Worm (Caenorhabditis elegans) whole organism, L2 larva: ENCODE measurements around the gene slc-5A12.

Experiments used
- C34F6.9 ChIP-seq: fragments of 150-350 bp; optimal IDR thresholded peaks from 2 replicates; lab custom pipeline; 2014; ENCODE audit warnings: missing biosample characterization, missing genetic modification characterization
- F13H6.1 ChIP-seq: sonication (generic microtip); optimal IDR thresholded peaks from 2 replicates; lab custom pipeline; 2016; ENCODE audit warnings: missing genetic modification characterization, missing compliant biosample characterization
- R02D3.7 ChIP-seq: fragments of 150-350 bp; optimal IDR thresholded peaks from 2 replicates; lab custom pipeline; 2014; ENCODE audit warnings: missing biosample characterization, missing genetic modification characterization
- Y55F3AM.14 ChIP-seq: fragments of 200-800 bp; sonication (Bioruptor generic); optimal IDR thresholded peaks from 2 replicates; lab custom pipeline; 2018; ENCODE audit warnings: mild to moderate bottlenecking, missing genetic modification characterization, missing compliant biosample characterization
- alr-1 ChIP-seq: fragments of 150-350 bp; optimal IDR thresholded peaks from 2 replicates; lab custom pipeline; 2014; ENCODE audit warnings: missing biosample characterization, missing genetic modification characterization
- aly-2 ChIP-seq: fragments of 150-350 bp; optimal IDR thresholded peaks from 2 replicates; lab custom pipeline; 2014; ENCODE audit warnings: missing biosample characterization, missing genetic modification characterization
- ama-1 ChIP-seq: fragments of 150-350 bp; optimal IDR thresholded peaks from 2 replicates; lab custom pipeline; 2018; ENCODE audit warnings: inconsistent platforms
- blmp-1 ChIP-seq: sonication (generic microtip); optimal IDR thresholded peaks from 2 replicates; lab custom pipeline; 2017; ENCODE audit warnings: missing genetic modification characterization, mild to moderate bottlenecking, missing compliant biosample characterization, antibody characterized with exemption, moderate library complexity; ENCODE audit not compliant: insufficient read depth
- ceh-16 ChIP-seq: fragments of 150-350 bp; optimal IDR thresholded peaks from 2 replicates; lab custom pipeline; 2014; ENCODE audit warnings: missing biosample characterization, missing genetic modification characterization
- ceh-82 ChIP-seq: fragments of 150-350 bp; optimal IDR thresholded peaks from 2 replicates; lab custom pipeline; 2014; ENCODE audit warnings: missing biosample characterization, missing genetic modification characterization
- crh-2 ChIP-seq: sonication (generic microtip); optimal IDR thresholded peaks from 2 replicates; lab custom pipeline; 2017; ENCODE audit warnings: missing biosample characterization, missing genetic modification characterization
- dmd-4 ChIP-seq: sonication (generic microtip); optimal IDR thresholded peaks from 2 replicates; lab custom pipeline; 2017; ENCODE audit warnings: missing biosample characterization, missing genetic modification characterization
- egl-27 ChIP-seq: sonication (generic microtip); optimal IDR thresholded peaks from 3 replicates; lab custom pipeline; 2017; ENCODE audit warnings: missing biosample characterization, missing genetic modification reagents, missing genetic modification characterization
- elt-1 ChIP-seq: fragments of 150-350 bp; optimal IDR thresholded peaks from 2 replicates; lab custom pipeline; 2014; ENCODE audit warnings: missing biosample characterization, missing genetic modification characterization
- elt-3 ChIP-seq: sonication (generic microtip); optimal IDR thresholded peaks from 2 replicates; lab custom pipeline; 2017; ENCODE audit warnings: missing biosample characterization, missing genetic modification characterization
- fos-1 ChIP-seq: fragments of 150-350 bp; optimal IDR thresholded peaks from 2 replicates; lab custom pipeline; 2014; ENCODE audit warnings: missing biosample characterization, missing genetic modification characterization
- gmeb-1 ChIP-seq: fragments of 150-350 bp; optimal IDR thresholded peaks from 2 replicates; lab custom pipeline; 2014; ENCODE audit warnings: missing biosample characterization, missing genetic modification characterization
- lin-11 ChIP-seq: fragments of 150-350 bp; sonication (generic microtip); optimal IDR thresholded peaks from 2 replicates; lab custom pipeline; 2014; ENCODE audit warnings: missing biosample characterization, missing genetic modification characterization, inconsistent platforms, mixed read lengths
- lin-13 ChIP-seq: fragments of 150-350 bp; optimal IDR thresholded peaks from 2 replicates; lab custom pipeline; 2014; ENCODE audit warnings: missing biosample characterization, missing genetic modification reagents, missing genetic modification characterization
- lin-39 ChIP-seq: fragments of 150-350 bp; optimal IDR thresholded peaks from 2 replicates; lab custom pipeline; 2014; ENCODE audit warnings: missing biosample characterization, missing genetic modification reagents, missing genetic modification characterization
- lsy-2 ChIP-seq, 2 experiments: fragments of 150-350 bp in 1 of 2; sonication (generic microtip) in 1 of 2; optimal IDR thresholded peaks; 2 replicates each; lab custom pipeline; 2014 to 2017; ENCODE audit warnings: missing biosample characterization in 2 of 2, missing genetic modification characterization in 2 of 2
- mab-5 ChIP-seq: fragments of 150-350 bp; optimal IDR thresholded peaks from 2 replicates; lab custom pipeline; 2014; ENCODE audit warnings: missing biosample characterization, missing genetic modification characterization
- mbf-1 ChIP-seq: sonication (generic microtip); optimal IDR thresholded peaks from 2 replicates; lab custom pipeline; 2017; ENCODE audit warnings: missing biosample characterization, missing genetic modification characterization
- mdl-1 ChIP-seq, 2 experiments: fragments of 150-350 bp in 1 of 2; sonication (generic microtip) in 1 of 2; optimal IDR thresholded peaks; 2 replicates each; lab custom pipeline; 2017; ENCODE audit warnings: missing biosample characterization in 2 of 2, missing genetic modification characterization in 2 of 2
- nhr-10 ChIP-seq: sonication (generic microtip); optimal IDR thresholded peaks from 2 replicates; lab custom pipeline; 2017; ENCODE audit warnings: missing biosample characterization, missing genetic modification characterization
- nhr-11 ChIP-seq: fragments of 150-350 bp; optimal IDR thresholded peaks from 2 replicates; lab custom pipeline; 2014; ENCODE audit warnings: missing biosample characterization, missing genetic modification characterization
- nhr-12 ChIP-seq: fragments of 150-350 bp; optimal IDR thresholded peaks from 2 replicates; lab custom pipeline; 2014; ENCODE audit warnings: missing biosample characterization, missing genetic modification characterization
- nhr-129 ChIP-seq: fragments of 150-350 bp; optimal IDR thresholded peaks from 2 replicates; lab custom pipeline; 2014; ENCODE audit warnings: missing biosample characterization, missing genetic modification characterization
- nhr-21 ChIP-seq: fragments of 150-350 bp; optimal IDR thresholded peaks from 2 replicates; lab custom pipeline; 2014; ENCODE audit warnings: missing biosample characterization, missing genetic modification characterization
- nhr-23 ChIP-seq: fragments of 150-350 bp; optimal IDR thresholded peaks from 2 replicates; lab custom pipeline; 2014; ENCODE audit warnings: missing biosample characterization, missing genetic modification reagents, missing genetic modification characterization
- nhr-237 ChIP-seq: fragments of 150-350 bp; optimal IDR thresholded peaks from 2 replicates; lab custom pipeline; 2014; ENCODE audit warnings: missing biosample characterization, missing genetic modification characterization
- nhr-25 ChIP-seq: fragments of 150-350 bp; sonication (generic microtip); optimal IDR thresholded peaks from 3 replicates; lab custom pipeline; 2014; ENCODE audit warnings: missing biosample characterization, missing genetic modification characterization
- nhr-6 ChIP-seq: fragments of 150-350 bp; optimal IDR thresholded peaks from 2 replicates; lab custom pipeline; 2014; ENCODE audit warnings: missing biosample characterization, missing genetic modification characterization
- nhr-77 ChIP-seq: fragments of 150-350 bp; optimal IDR thresholded peaks from 2 replicates; lab custom pipeline; 2014; ENCODE audit warnings: missing biosample characterization, missing genetic modification characterization
- peb-1 ChIP-seq: fragments of 150-350 bp; optimal IDR thresholded peaks from 2 replicates; lab custom pipeline; 2014; ENCODE audit warnings: missing biosample characterization, missing genetic modification characterization
- sem-4 ChIP-seq: fragments of 150-350 bp; optimal IDR thresholded peaks from 2 replicates; lab custom pipeline; 2014; ENCODE audit warnings: missing biosample characterization, missing genetic modification reagents, missing genetic modification characterization
- skn-1 ChIP-seq: sonication (generic microtip); optimal IDR thresholded peaks from 2 replicates; lab custom pipeline; 2017; ENCODE audit warnings: missing biosample characterization, missing genetic modification characterization
- sma-3 ChIP-seq: sonication (generic microtip); optimal IDR thresholded peaks from 2 replicates; lab custom pipeline; 2016; ENCODE audit warnings: missing genetic modification reagents, missing genetic modification characterization, missing compliant biosample characterization
- sma-9 ChIP-seq, 2 experiments: fragments of 150-350 bp in 1 of 2; sonication (generic microtip) in 1 of 2; optimal IDR thresholded peaks; 2 replicates each; lab custom pipeline; 2014 to 2016; ENCODE audit warnings: missing genetic modification characterization in 2 of 2, mild to moderate bottlenecking in 1 of 2, missing biosample characterization in 1 of 2, missing compliant biosample characterization in 1 of 2, missing genetic modification reagents in 1 of 2, moderate library complexity in 1 of 2
- snpc-4 ChIP-seq: fragments of 150-350 bp; optimal IDR thresholded peaks from 2 replicates; lab custom pipeline; 2014; ENCODE audit warnings: missing biosample characterization, missing genetic modification characterization
- unc-39 ChIP-seq: fragments of 150-350 bp; optimal IDR thresholded peaks from 2 replicates; lab custom pipeline; 2014; ENCODE audit warnings: missing biosample characterization, missing genetic modification characterization
- unc-55 ChIP-seq: fragments of 150-350 bp; sonication (generic microtip); optimal IDR thresholded peaks from 3 replicates; lab custom pipeline; 2014; ENCODE audit warnings: missing biosample characterization, missing genetic modification reagents, missing genetic modification characterization
- unc-62 ChIP-seq: fragments of 150-350 bp; optimal IDR thresholded peaks from 2 replicates; lab custom pipeline; 2014; ENCODE audit warnings: missing biosample characterization, missing genetic modification reagents, missing genetic modification characterization
- ztf-1 ChIP-seq: fragments of 200-800 bp; sonication (Bioruptor generic); conservative IDR thresholded peaks from 2 replicates; pipeline ENCODE4 v1.3.6; 2022; ENCODE audit warnings: missing genetic modification characterization, missing compliant biosample characterization
- ztf-11 ChIP-seq: sonication (generic microtip); optimal IDR thresholded peaks from 2 replicates; lab custom pipeline; 2017; ENCODE audit warnings: missing biosample characterization, missing genetic modification characterization
- ztf-4 ChIP-seq: fragments of 150-350 bp; optimal IDR thresholded peaks from 2 replicates; lab custom pipeline; 2014; ENCODE audit warnings: missing biosample characterization, missing genetic modification characterization

Gene slc-5A12

DNA sequence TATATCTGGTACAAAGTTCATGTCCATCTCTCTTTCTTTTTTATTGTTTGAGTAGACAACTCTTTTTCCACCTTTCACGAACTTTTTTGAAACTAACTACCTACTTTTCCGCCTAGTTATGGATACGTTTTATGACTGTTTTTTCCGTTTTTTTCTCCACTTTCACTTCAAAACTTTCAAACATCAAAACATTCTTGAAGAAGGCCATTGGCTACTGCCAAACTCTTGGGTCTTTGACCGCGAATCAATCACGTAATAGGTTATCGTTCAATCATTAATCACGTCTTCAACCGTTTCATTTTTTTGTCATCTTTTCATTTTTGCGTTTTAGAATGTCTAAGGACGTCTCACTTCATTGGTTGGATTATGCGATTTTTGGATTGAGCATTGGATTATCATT lies at the start of gene slc-5A12:
Gene slc-5A12 (plus strand): TSS at position 333 of the 400 bp plus-strand sequence.
- TF ChIP-seq skn-1 (tag; lab: Kevin White, UChicago) (no peak), blmp-1 (peak; percentile 59)

DNA sequence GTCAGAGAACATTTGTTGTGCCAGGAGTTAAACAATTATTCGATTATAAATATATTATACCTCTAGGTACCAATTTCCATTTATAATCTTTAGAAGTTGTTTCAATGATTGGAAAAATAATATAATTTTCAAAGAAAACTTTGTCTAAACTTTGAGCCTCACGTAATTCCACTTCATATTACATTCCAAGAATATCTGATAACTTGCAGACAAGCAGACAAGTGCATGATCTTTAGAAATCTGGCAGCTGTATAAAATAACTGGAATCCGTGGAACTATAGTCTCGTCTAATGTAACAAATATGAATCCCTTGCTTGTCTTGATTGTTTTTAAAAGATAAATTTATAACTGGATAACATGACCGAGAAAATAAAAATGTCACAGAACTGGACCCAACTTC lies 44.7 kb upstream of the slc-5A12 start:
- TF ChIP-seq lin-39 (tag; lab: Kevin White, UChicago) (no peak), lin-13 (GFP tag; lab: Kevin White, UChicago) (no peak), nhr-237 (tag; lab: Kevin White, UChicago) (no peak), skn-1 (tag; lab: Kevin White, UChicago) (no peak), nhr-10 (tag; lab: Kevin White, UChicago) (no peak), unc-55 (GFP tag; lab: Kevin White, UChicago) (no peak), elt-1 (tag; lab: Kevin White, UChicago) (no peak), blmp-1 (no peak), crh-2 (no peak), sem-4 (no peak)

DNA sequence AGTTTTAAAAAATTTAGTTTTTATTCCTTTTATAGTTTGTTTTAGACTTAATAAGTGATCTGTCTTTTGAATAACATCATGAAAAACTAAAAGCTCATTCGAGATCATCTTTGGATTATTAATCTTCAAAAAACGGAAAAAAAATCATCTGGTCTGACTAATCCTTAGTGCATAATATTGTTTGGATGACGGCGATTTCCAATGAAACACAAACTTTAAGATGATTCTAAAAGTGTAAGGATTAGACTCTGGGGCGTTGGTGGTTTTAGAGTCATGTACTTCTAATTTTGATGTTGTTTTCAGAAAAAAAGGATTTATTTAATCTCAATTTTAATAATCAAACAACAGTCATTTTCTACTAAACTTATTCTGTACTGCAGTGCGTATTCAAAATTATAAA lies 43.9 kb upstream of the slc-5A12 start:
- TF ChIP-seq lin-11 (no peak), ceh-16 (tag; lab: Kevin White, UChicago) (no peak), nhr-237 (tag; lab: Kevin White, UChicago) (no peak), ztf-11 (no peak), R02D3.7 (tag; lab: Kevin White, UChicago) (no peak), Y55F3AM.14 (GFP tag; lab: Kevin White, UChicago) (no peak), fos-1 (no peak), skn-1 (tag; lab: Kevin White, UChicago) (no peak), ztf-1 (GFP tag; lab: Robert Waterston, UW) (no peak), C34F6.9 (no peak)

DNA sequence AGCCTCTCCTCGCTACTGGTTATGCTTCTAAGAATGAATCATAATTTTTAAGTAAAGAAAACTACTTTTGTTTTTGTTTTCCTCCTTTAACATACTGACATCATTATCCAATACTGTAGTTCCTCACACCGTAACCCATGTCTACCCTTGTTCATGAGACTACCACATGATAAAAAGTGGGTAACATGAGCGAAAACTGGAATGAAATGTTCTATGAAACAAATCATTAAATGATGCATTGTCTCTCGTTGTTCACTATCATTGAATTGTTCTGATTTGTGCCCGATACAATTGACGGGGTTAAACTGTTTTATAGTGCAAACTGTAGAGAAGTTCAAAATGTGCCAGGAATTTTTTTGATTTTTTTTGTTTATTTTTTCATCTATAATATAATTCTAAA lies 39.5 kb upstream of the slc-5A12 start:
- no peak for TF ChIP-seq peb-1 (tag; lab: Kevin White, UChicago)
- no peak for TF ChIP-seq ztf-11
- TF ChIP-seq egl-27 (tag; lab: Kevin White, UChicago), result no peak
- TF ChIP-seq skn-1 (tag; lab: Kevin White, UChicago), result no peak
- TF ChIP-seq C34F6.9, result no peak
- TF ChIP-seq lin-13 (GFP tag; lab: Kevin White, UChicago), result no peak
- no peak for TF ChIP-seq ama-1 (lab: Kevin White, UChicago)
- no peak for TF ChIP-seq nhr-10 (tag; lab: Kevin White, UChicago)
- TF ChIP-seq nhr-77 (tag; lab: Kevin White, UChicago), result no peak
- TF ChIP-seq ztf-4 (tag; lab: Kevin White, UChicago), result no peak
- TF ChIP-seq elt-3 (tag; lab: Kevin White, UChicago), result no peak
- TF ChIP-seq fos-1, result peak; percentile 72
- no peak for TF ChIP-seq crh-2
- no peak for TF ChIP-seq unc-62
- TF ChIP-seq mab-5 (tag; lab: Kevin White, UChicago), result no peak
- no peak for TF ChIP-seq ceh-82 (tag; lab: Kevin White, UChicago)
- no peak for TF ChIP-seq aly-2 (tag; lab: Kevin White, UChicago)
- TF ChIP-seq unc-39, result no peak
- TF ChIP-seq nhr-129, result no peak
- no peak for TF ChIP-seq mbf-1 (tag; lab: Kevin White, UChicago)
- no peak for TF ChIP-seq F13H6.1 (tag; lab: Kevin White, UChicago)
- TF ChIP-seq nhr-6 (tag; lab: Kevin White, UChicago), result no peak
- no peak for TF ChIP-seq nhr-11
- peak; percentile 16 for TF ChIP-seq blmp-1
- no peak for TF ChIP-seq Y55F3AM.14 (GFP tag; lab: Kevin White, UChicago)
- TF ChIP-seq sma-9 (GFP tag; optimal IDR thresholded peaks at IDR 0.05; lab: Kevin White, UChicago), result peak; percentile 79
- no peak for TF ChIP-seq sma-9 (tag; optimal IDR thresholded peaks at IDR 0.05; lab: Kevin White, UChicago)
- no peak for TF ChIP-seq alr-1
- no peak for TF ChIP-seq ztf-1 (GFP tag; lab: Robert Waterston, UW)
- no peak for TF ChIP-seq unc-55 (GFP tag; lab: Kevin White, UChicago)
- no peak for TF ChIP-seq lin-39 (tag; lab: Kevin White, UChicago)
- no peak for TF ChIP-seq gmeb-1 (tag; lab: Kevin White, UChicago)
- no peak for TF ChIP-seq sma-3
- no peak for TF ChIP-seq ceh-16 (tag; lab: Kevin White, UChicago)
- TF ChIP-seq mdl-1 (tag; optimal IDR thresholded peaks at IDR 0.05; lab: Kevin White, UChicago), result no peak
- peak; percentile 84 for TF ChIP-seq nhr-21 (tag; lab: Kevin White, UChicago)
- no peak for TF ChIP-seq dmd-4 (tag; lab: Kevin White, UChicago)
- TF ChIP-seq R02D3.7 (tag; lab: Kevin White, UChicago), result no peak
- no peak for TF ChIP-seq nhr-237 (tag; lab: Kevin White, UChicago)
- peak in 1 of 2 experiments; percentile 58 for TF ChIP-seq lsy-2 (tag; optimal IDR thresholded peaks at IDR 0.05; lab: Kevin White, UChicago)
- no peak for TF ChIP-seq snpc-4 (tag; lab: Kevin White, UChicago)
- no peak for TF ChIP-seq lin-11
- peak; percentile 73 for TF ChIP-seq nhr-25 (tag; lab: Kevin White, UChicago)
- TF ChIP-seq nhr-12, result no peak
- no peak for TF ChIP-seq nhr-23 (tag; lab: Kevin White, UChicago)
